Fruit fly (Drosophila melanogaster) whole organism, embryonic: ENCODE data around the gene CG10300.
A peak's percentile ranks its signal among the peaks of the same experiment; 100 is the strongest.

Source experiments
- Bdp1 ChIP-seq: fragments of 200-800 bp; sonication (Bioruptor generic); optimal IDR thresholded peaks from 3 replicates; lab custom pipeline; 2016; ENCODE audit warnings: missing biosample characterization, missing genetic modification characterization
- Bgb ChIP-seq: fragments of 200-800 bp; sonication (Bioruptor generic); IDR thresholded peaks from 2 replicates; pipeline ENCODE4 v1.3.6; 2022; ENCODE audit warnings: missing biosample characterization, missing genetic modification characterization; ENCODE audit not compliant: partially characterized antibody
- CG10366 ChIP-seq: fragments of 200-800 bp; sonication (Bioruptor generic); IDR thresholded peaks from 2 replicates; pipeline ENCODE4 v1.3.6; 2022; ENCODE audit warnings: missing biosample characterization, missing genetic modification characterization
- CG11504 ChIP-seq: fragments of 200-800 bp; sonication (Bioruptor generic); optimal IDR thresholded peaks from 3 replicates; lab custom pipeline; 2019; ENCODE audit warnings: missing biosample characterization, mild to moderate bottlenecking, missing genetic modification characterization, moderate library complexity
- CG12104 ChIP-seq: fragments of 200-800 bp; sonication (Bioruptor generic); optimal IDR thresholded peaks from 3 replicates; lab custom pipeline; 2016; ENCODE audit warnings: missing biosample characterization, missing genetic modification characterization
- CG13894 ChIP-seq: fragments of 200-800 bp; sonication (Bioruptor generic); optimal IDR thresholded peaks from 3 replicates; lab custom pipeline; 2018; ENCODE audit warnings: missing biosample characterization, mild to moderate bottlenecking, missing genetic modification characterization, moderate library complexity
- CG15514 ChIP-seq: fragments of 200-800 bp; sonication (Bioruptor generic); optimal IDR thresholded peaks from 3 replicates; lab custom pipeline; 2017; ENCODE audit warnings: missing biosample characterization, missing genetic modification characterization, mild to moderate bottlenecking, moderate library complexity, missing genetic modification reagents
- CG18764 ChIP-seq: fragments of 200-800 bp; sonication (Bioruptor generic); optimal IDR thresholded peaks from 3 replicates; lab custom pipeline; 2016; ENCODE audit warnings: missing biosample characterization, missing genetic modification characterization
- CG2129 ChIP-seq: fragments of 200-800 bp; sonication (Bioruptor generic); IDR thresholded peaks from 2 replicates; pipeline ENCODE4 v1.3.6; 2022; ENCODE audit warnings: missing biosample characterization, missing genetic modification characterization; ENCODE audit not compliant: partially characterized antibody
- CG2202 ChIP-seq: fragments of 200-800 bp; sonication (Bioruptor generic); optimal IDR thresholded peaks from 2 replicates; lab custom pipeline; 2018; ENCODE audit warnings: missing biosample characterization, mild to moderate bottlenecking, missing genetic modification characterization
- CG5180 ChIP-seq: fragments of 200-800 bp; sonication (Bioruptor generic); optimal IDR thresholded peaks from 3 replicates; lab custom pipeline; 2017; ENCODE audit warnings: missing biosample characterization, missing genetic modification characterization, mild to moderate bottlenecking, moderate library complexity, missing genetic modification reagents
- CG6254 ChIP-seq: fragments of 200-800 bp; sonication (Bioruptor generic); optimal IDR thresholded peaks from 3 replicates; lab custom pipeline; 2017; ENCODE audit warnings: mild to moderate bottlenecking, missing biosample characterization, missing genetic modification reagents, missing genetic modification characterization
- CG7987 ChIP-seq: fragments of 200-800 bp; sonication (Bioruptor generic); optimal IDR thresholded peaks from 2 replicates; lab custom pipeline; 2018; ENCODE audit warnings: missing biosample characterization, mild to moderate bottlenecking, missing genetic modification characterization, moderate library complexity
- CG9932 ChIP-seq: fragments of 200-800 bp; sonication (Bioruptor generic); IDR thresholded peaks from 2 replicates; pipeline ENCODE4 v1.3.6; 2022; ENCODE audit warnings: missing biosample characterization, missing genetic modification characterization
- Dek ChIP-seq: fragments of 200-800 bp; sonication (Bioruptor generic); optimal IDR thresholded peaks from 3 replicates; lab custom pipeline; 2019; ENCODE audit warnings: missing biosample characterization, mild to moderate bottlenecking, missing genetic modification characterization, moderate library complexity
- Dll ChIP-seq: fragments of 200-800 bp; sonication (Bioruptor generic); IDR thresholded peaks from 4 replicates; pipeline ENCODE4 v1.3.6; 2022; ENCODE audit warnings: missing biosample characterization, missing genetic modification characterization; ENCODE audit not compliant: partially characterized antibody
- Gsc ChIP-seq: fragments of 200-800 bp; sonication (Bioruptor generic); IDR thresholded peaks from 2 replicates; pipeline ENCODE4 v1.3.6; 2022; ENCODE audit warnings: missing biosample characterization, missing genetic modification characterization
- HLHmδ ChIP-seq: fragments of 200-800 bp; sonication (Bioruptor generic); optimal IDR thresholded peaks from 2 replicates; lab custom pipeline; 2018; ENCODE audit warnings: missing biosample characterization, mild to moderate bottlenecking, missing genetic modification characterization, moderate library complexity
- MBD-R2 ChIP-seq: fragments of 200-800 bp; sonication (Bioruptor generic); IDR thresholded peaks from 2 replicates; pipeline ENCODE4 v1.3.6; 2022; ENCODE audit warnings: missing biosample characterization, missing genetic modification characterization
- MESR4 ChIP-seq: fragments of 200-800 bp; sonication (Bioruptor generic); optimal IDR thresholded peaks from 2 replicates; lab custom pipeline; 2018; ENCODE audit warnings: missing biosample characterization, mild to moderate bottlenecking, missing genetic modification characterization, moderate library complexity
- NFAT ChIP-seq: fragments of 200-800 bp; sonication (Bioruptor generic); IDR thresholded peaks from 2 replicates; pipeline ENCODE4 v1.3.6; 2022; ENCODE audit warnings: missing biosample characterization, missing genetic modification characterization
- Opbp ChIP-seq: fragments of 200-800 bp; sonication (Bioruptor generic); IDR thresholded peaks from 3 replicates; pipeline ENCODE4 v1.3.6; 2022; ENCODE audit warnings: missing biosample characterization, missing genetic modification characterization; ENCODE audit not compliant: partially characterized antibody
- Scr ChIP-seq: fragments of 200-800 bp; sonication (Bioruptor generic); IDR thresholded peaks from 2 replicates; pipeline ENCODE4 v1.3.6; 2022; ENCODE audit warnings: missing biosample characterization, missing genetic modification characterization; ENCODE audit not compliant: partially characterized antibody
- Xbp1 ChIP-seq: fragments of 200-800 bp; sonication (Bioruptor generic); optimal IDR thresholded peaks from 3 replicates; lab custom pipeline; 2016; ENCODE audit warnings: missing biosample characterization, mild to moderate bottlenecking, missing genetic modification characterization
- Xrp1 ChIP-seq: fragments of 200-800 bp; sonication (Bioruptor generic); IDR thresholded peaks from 2 replicates; pipeline ENCODE4 v1.3.6; 2022; ENCODE audit warnings: missing biosample characterization, missing genetic modification characterization
- ab ChIP-seq: fragments of 200-800 bp; sonication (Bioruptor generic); optimal IDR thresholded peaks from 2 replicates; lab custom pipeline; 2016; ENCODE audit warnings: missing biosample characterization, missing genetic modification characterization
- ato ChIP-seq: fragments of 200-800 bp; sonication (Bioruptor generic); IDR thresholded peaks from 2 replicates; pipeline ENCODE4 v1.3.6; 2022; ENCODE audit warnings: missing biosample characterization, missing genetic modification characterization; ENCODE audit not compliant: partially characterized antibody
- bbx ChIP-seq: fragments of 200-800 bp; sonication (Bioruptor generic); IDR thresholded peaks from 2 replicates; pipeline ENCODE4 v1.3.6; 2022; ENCODE audit warnings: missing biosample characterization, missing genetic modification characterization; ENCODE audit not compliant: partially characterized antibody
- cad ChIP-seq: fragments of >200 bp; optimal IDR thresholded peaks from 2 replicates; lab custom pipeline; 2017; ENCODE audit warnings: missing biosample characterization, missing genetic modification characterization
- cas ChIP-seq: fragments of 200-800 bp; sonication (Bioruptor generic); IDR thresholded peaks from 2 replicates; pipeline ENCODE4 v1.3.6; 2022; ENCODE audit warnings: missing biosample characterization, missing genetic modification characterization
- chinmo ChIP-seq: fragments of 200-800 bp; sonication (Bioruptor generic); IDR thresholded peaks from 4 replicates; pipeline ENCODE4 v1.3.6; 2022; ENCODE audit warnings: missing biosample characterization, missing genetic modification characterization; ENCODE audit not compliant: partially characterized antibody
- chm ChIP-seq: fragments of 200-800 bp; sonication (Bioruptor generic); IDR thresholded peaks from 2 replicates; pipeline ENCODE4 v1.3.6; 2022; ENCODE audit warnings: missing biosample characterization, missing genetic modification characterization
- ci ChIP-seq: fragments of 200-800 bp; sonication (Bioruptor generic); IDR thresholded peaks from 3 replicates; pipeline ENCODE4 v1.3.6; 2022; ENCODE audit warnings: missing biosample characterization, missing genetic modification characterization
- danr ChIP-seq: fragments of 200-800 bp; sonication (Bioruptor generic); IDR thresholded peaks from 2 replicates; pipeline ENCODE4 v1.3.6; 2022; ENCODE audit warnings: missing biosample characterization, missing genetic modification characterization
- dimm ChIP-seq: fragments of 200-800 bp; sonication (Bioruptor generic); IDR thresholded peaks from 2 replicates; pipeline ENCODE4 v1.3.6; 2022; ENCODE audit warnings: missing biosample characterization, missing genetic modification characterization
- dmrt99B ChIP-seq: fragments of 200-800 bp; sonication (Bioruptor generic); optimal IDR thresholded peaks from 2 replicates; lab custom pipeline; 2018; ENCODE audit warnings: missing biosample characterization, mild to moderate bottlenecking, missing genetic modification characterization, moderate library complexity
- dysf ChIP-seq: fragments of 200-800 bp; sonication (Bioruptor generic); IDR thresholded peaks from 3 replicates; pipeline ENCODE4 v1.3.6; 2022; ENCODE audit warnings: missing biosample characterization, missing genetic modification characterization
- exex ChIP-seq: fragments of 200-800 bp; sonication (Bioruptor generic); optimal IDR thresholded peaks from 4 replicates; lab custom pipeline; 2018; ENCODE audit warnings: missing biosample characterization, mild to moderate bottlenecking, missing genetic modification characterization, moderate library complexity
- gcm ChIP-seq: fragments of 200-800 bp; sonication (Bioruptor generic); optimal IDR thresholded peaks from 2 replicates; lab custom pipeline; 2019; ENCODE audit warnings: missing biosample characterization, mild to moderate bottlenecking, missing genetic modification characterization, moderate library complexity
- grn ChIP-seq: fragments of 200-800 bp; sonication (Bioruptor generic); optimal IDR thresholded peaks from 3 replicates; lab custom pipeline; 2017; ENCODE audit warnings: missing biosample characterization, missing genetic modification characterization
- gsb ChIP-seq: fragments of 200-800 bp; sonication (Bioruptor generic); IDR thresholded peaks from 2 replicates; pipeline ENCODE4 v1.3.6; 2022; ENCODE audit warnings: missing biosample characterization, missing genetic modification characterization
- lilli ChIP-seq: fragments of 200-800 bp; sonication (Bioruptor generic); optimal IDR thresholded peaks from 3 replicates; lab custom pipeline; 2016; ENCODE audit warnings: missing biosample characterization, missing genetic modification characterization
- onecut ChIP-seq: fragments of 200-800 bp; sonication (Bioruptor generic); IDR thresholded peaks from 2 replicates; pipeline ENCODE4 v1.3.6; 2022; ENCODE audit warnings: missing biosample characterization, missing genetic modification characterization
- pfk ChIP-seq: fragments of 200-800 bp; sonication (Bioruptor generic); optimal IDR thresholded peaks from 2 replicates; lab custom pipeline; 2018; ENCODE audit warnings: missing biosample characterization, mild to moderate bottlenecking, missing genetic modification characterization, moderate library complexity
- pum ChIP-seq: fragments of 200-800 bp; sonication (Bioruptor generic); optimal IDR thresholded peaks from 2 replicates; lab custom pipeline; 2016; ENCODE audit warnings: missing biosample characterization, missing genetic modification characterization
- tin ChIP-seq: fragments of 200-800 bp; sonication (Bioruptor generic); optimal IDR thresholded peaks from 3 replicates; lab custom pipeline; 2016; ENCODE audit warnings: missing biosample characterization, missing genetic modification characterization
- ttk ChIP-seq: fragments of 200-800 bp; sonication (Bioruptor generic); IDR thresholded peaks from 2 replicates; pipeline ENCODE4 v2.1.2; 2022; ENCODE audit warnings: missing biosample characterization, missing genetic modification characterization

The CG10300 gene

dm6 chr3R:23729632-23730471, 18.5 kb downstream of the CG10300 start (continued):
- TF ChIP-seq Dek (tag; lab: Kevin White, UChicago), result peak; percentile 24
- peak; percentile 45 for TF ChIP-seq exex (tag; lab: Kevin White, UChicago)
- 0 out of 4 replicates have a peak, but pooled peaks have one; percentile 33 for TF ChIP-seq Dll (GFP tag; lab: Robert Waterston, UW)
- no peak for TF ChIP-seq pum (GFP tag; lab: Kevin White, UChicago)
- TF ChIP-seq CG10366 (GFP tag; lab: Robert Waterston, UW), result no peak
- peak; percentile 5 for TF ChIP-seq cad (GFP tag; lab: Kevin White, UChicago)
- peak; percentile 25 for TF ChIP-seq CG15514
- 0 out of 2 replicates have a peak, but pooled peaks have one; percentile 12 for TF ChIP-seq CG9932 (GFP tag; lab: Robert Waterston, UW)
- TF ChIP-seq Bdp1 (GFP tag; lab: Kevin White, UChicago), result peak; percentile 99
- no peak for TF ChIP-seq dimm (GFP tag; lab: Robert Waterston, UW)
- no peak for TF ChIP-seq danr (GFP tag; lab: Robert Waterston, UW)
- peak; percentile 63; the same call in 2 of the 3 replicates for TF ChIP-seq ci (GFP tag; lab: Robert Waterston, UW)
- no peak for TF ChIP-seq MESR4 (GFP tag; lab: Kevin White, UChicago)
- peak; percentile 12 for TF ChIP-seq pfk (GFP tag; lab: Kevin White, UChicago)
- TF ChIP-seq grn, result peak; percentile 50
- TF ChIP-seq NFAT, result 0 out of 2 replicates have a peak, but pooled peaks have one; percentile 11
- peak; percentile 19 for TF ChIP-seq CG7987 (GFP tag; lab: Kevin White, UChicago)
- TF ChIP-seq onecut (GFP tag; lab: Robert Waterston, UW), result peak; percentile 19; the same call in 1 of the 2 replicates
- peak; percentile 31 for TF ChIP-seq CG6254 (GFP tag; lab: Kevin White, UChicago)
- TF ChIP-seq Opbp, result peak; percentile 75
- TF ChIP-seq gcm (GFP tag; lab: Kevin White, UChicago), result peak; percentile 48
- peak; percentile 19 for TF ChIP-seq dmrt99B (tag; lab: Kevin White, UChicago)
- no peak for TF ChIP-seq Xbp1 (GFP tag; lab: Kevin White, UChicago)
- TF ChIP-seq CG5180 (GFP tag; lab: Kevin White, UChicago), result peak; percentile 42
- TF ChIP-seq CG12104 (GFP tag; lab: Kevin White, UChicago), result no peak
- TF ChIP-seq ab (GFP tag; lab: Kevin White, UChicago), result no peak
- peak; percentile 21 for TF ChIP-seq CG2202 (tag; lab: Kevin White, UChicago)
- peak; percentile 99 for TF ChIP-seq chinmo (GFP tag; lab: Robert Waterston, UW)
- TF ChIP-seq Gsc (GFP tag; lab: Robert Waterston, UW), result no peak
- no peak; the same call in 1 of the 2 replicates for TF ChIP-seq MBD-R2
- peak; percentile 36; the same call in 1 of the 2 replicates for TF ChIP-seq gsb
- peak; percentile 9 for TF ChIP-seq lilli (GFP tag; lab: Kevin White, UChicago)
- 0 out of 3 replicates have a peak, but pooled peaks have one; percentile 22 for TF ChIP-seq dysf (GFP tag; lab: Robert Waterston, UW)
- TF ChIP-seq bbx (GFP tag; lab: Robert Waterston, UW), result peak; percentile 78
- TF ChIP-seq CG18764 (GFP tag; lab: Kevin White, UChicago), result no peak
- TF ChIP-seq ato, result peak; percentile 57; the same call in 1 of the 2 replicates
- TF ChIP-seq HLHmδ (GFP tag; lab: Kevin White, UChicago), result peak; percentile 46
- TF ChIP-seq ttk (GFP tag; lab: Robert Waterston, UW), result peak; percentile 53; the same call in 1 of the 2 replicates
- peak; percentile 6 for TF ChIP-seq CG11504 (tag; lab: Kevin White, UChicago)
- peak; percentile 61 for TF ChIP-seq Scr (GFP tag; lab: Robert Waterston, UW)
- no peak for TF ChIP-seq CG2129
- TF ChIP-seq tin (GFP tag; lab: Kevin White, UChicago), result no peak
- peak; percentile 79 for TF ChIP-seq Bgb (GFP tag; lab: Robert Waterston, UW)
- TF ChIP-seq Xrp1, result peak; percentile 16; the same call in 1 of the 2 replicates
- peak; percentile 79 for TF ChIP-seq chm (GFP tag; lab: Robert Waterston, UW)
- peak; percentile 94 for TF ChIP-seq CG13894
- TF ChIP-seq cas, result no peak
